Worm (Caenorhabditis elegans) whole organism, young adult: ENCODE results near the gene cth-2.

Experiments
- D2030.7 ChIP-seq: fragments of 200-800 bp; sonication (Bioruptor generic); IDR thresholded peaks from 2 replicates; pipeline ENCODE4 v1.3.6; 2022; ENCODE audit warnings: missing genetic modification reagents, missing genetic modification characterization, missing compliant biosample characterization
- Y56A3A.18 ChIP-seq: fragments of 200-800 bp; sonication (Bioruptor generic); IDR thresholded peaks from 2 replicates; pipeline ENCODE4 v1.3.6; 2022; ENCODE audit warnings: missing genetic modification reagents, missing genetic modification characterization, missing compliant biosample characterization
- ama-1 ChIP-seq, 3 experiments: fragments of 150-350 bp in 1 of 3; sonication (generic microtip) in 2 of 3; optimal IDR thresholded peaks; 2 replicates each; lab custom pipeline; 2014 to 2018; ENCODE audit warnings: missing biosample characterization in 2 of 3, missing genetic modification characterization in 2 of 3, missing genetic modification reagents in 2 of 3
- aptf-3 ChIP-seq: fragments of 200-800 bp; sonication (Bioruptor generic); IDR thresholded peaks from 2 replicates; pipeline ENCODE4 v1.3.6; 2022; ENCODE audit warnings: missing genetic modification characterization, missing compliant biosample characterization
- lin-35 ChIP-seq, 3 experiments: fragments of 150-350 bp in 2 of 3; sonication (generic microtip) in 1 of 3; optimal IDR thresholded peaks; 2 replicates each; lab custom pipeline; 2014 to 2018; ENCODE audit warnings: missing biosample characterization in 3 of 3, missing genetic modification characterization in 3 of 3, missing genetic modification reagents in 3 of 3
- lsy-27 ChIP-seq: sonication (generic microtip); optimal IDR thresholded peaks from 2 replicates; lab custom pipeline; 2017; ENCODE audit warnings: missing genetic modification characterization, mild to moderate bottlenecking, missing compliant biosample characterization, antibody characterized with exemption, missing genotype, borderline replicate concordance; ENCODE audit not compliant: insufficient read depth
- nhr-27 ChIP-seq: fragments of 200-800 bp; sonication (Bioruptor generic); optimal IDR thresholded peaks from 2 replicates; lab custom pipeline; 2018; ENCODE audit warnings: mild to moderate bottlenecking, missing genetic modification characterization, moderate library complexity, missing compliant biosample characterization
- sdz-38 ChIP-seq: sonication (generic microtip); optimal IDR thresholded peaks from 2 replicates; lab custom pipeline; 2016; ENCODE audit warnings: missing genotype, missing genetic modification characterization, missing compliant biosample characterization
- tlf-1 ChIP-seq: fragments of 200-800 bp; sonication (Bioruptor generic); optimal IDR thresholded peaks from 2 replicates; lab custom pipeline; 2018; ENCODE audit warnings: mild to moderate bottlenecking, missing genetic modification characterization, missing compliant biosample characterization
- unc-130 ChIP-seq: sonication (generic microtip); optimal IDR thresholded peaks from 2 replicates; lab custom pipeline; 2016; ENCODE audit warnings: missing genetic modification reagents, missing genetic modification characterization, missing compliant biosample characterization
- unc-62 ChIP-seq: fragments of 150-350 bp; optimal IDR thresholded peaks from 2 replicates; lab custom pipeline; 2014; ENCODE audit warnings: missing biosample characterization, missing genetic modification reagents, missing genetic modification characterization

ce11 chrII:7022370-7023001 is 35.3 kb downstream of the cth-2 start, which contains the start of the genes lst-6 and lst-5:
- no peak for TF ChIP-seq lsy-27
- TF ChIP-seq tlf-1, result no peak
- no peak for TF ChIP-seq nhr-27 (tag; lab: Kevin White, UChicago)
- no peak for TF ChIP-seq unc-62 (GFP tag; lab: Kevin White, UChicago)
- no peak for TF ChIP-seq aptf-3 (GFP tag; lab: Robert Waterston, UW)
- TF ChIP-seq sdz-38 (tag; lab: Kevin White, UChicago), result no peak
- no peak for TF ChIP-seq unc-130 (GFP tag; lab: Kevin White, UChicago)
- TF ChIP-seq Y56A3A.18, result no peak
- TF ChIP-seq D2030.7 (GFP tag; lab: Robert Waterston, UW), result no peak
- TF ChIP-seq ama-1 (optimal IDR thresholded peaks at IDR 0.05; lab: Kevin White, UChicago), result no peak
- TF ChIP-seq ama-1 (GFP tag; optimal IDR thresholded peaks at IDR 0.05; lab: Kevin White, UChicago), result no peak
- no peak for TF ChIP-seq lin-35 (GFP tag; optimal IDR thresholded peaks at IDR 0.05; lab: Kevin White, UChicago)
